Fruit fly (Drosophila melanogaster) whole organism, embryonic: ENCODE data around the gene CG6656.

Experiments used
- B-H2 ChIP-seq: fragments of 200-800 bp; sonication (Bioruptor generic); optimal IDR thresholded peaks from 2 replicates; lab custom pipeline; 2018; ENCODE audit warnings: missing biosample characterization, mild to moderate bottlenecking, missing genetic modification characterization
- CG10147 ChIP-seq: fragments of 200-800 bp; sonication (Bioruptor generic); optimal IDR thresholded peaks from 2 replicates; lab custom pipeline; 2019; ENCODE audit warnings: missing biosample characterization, mild to moderate bottlenecking, missing genetic modification characterization, moderate library complexity
- CG10462 ChIP-seq: fragments of 200-800 bp; sonication (Bioruptor generic); optimal IDR thresholded peaks from 2 replicates; lab custom pipeline; 2016; ENCODE audit warnings: missing biosample characterization, missing genetic modification characterization
- CG11093 ChIP-seq: fragments of 200-800 bp; sonication (Bioruptor generic); IDR thresholded peaks from 3 replicates; pipeline ENCODE4 v1.3.6; 2022; ENCODE audit warnings: missing biosample characterization, missing genetic modification characterization
- CG11456 ChIP-seq: fragments of 200-800 bp; sonication (Bioruptor generic); IDR thresholded peaks from 3 replicates; pipeline ENCODE4 v1.3.6; 2022; ENCODE audit warnings: missing biosample characterization, missing genetic modification characterization
- CG12104 ChIP-seq: fragments of 200-800 bp; sonication (Bioruptor generic); optimal IDR thresholded peaks from 3 replicates; lab custom pipeline; 2016; ENCODE audit warnings: missing biosample characterization, missing genetic modification characterization
- CG12744 ChIP-seq: fragments of 200-800 bp; sonication (Bioruptor generic); optimal IDR thresholded peaks from 2 replicates; lab custom pipeline; 2016; ENCODE audit warnings: missing biosample characterization, missing genetic modification characterization
- CG15601 ChIP-seq: fragments of 200-800 bp; sonication (Bioruptor generic); optimal IDR thresholded peaks from 3 replicates; lab custom pipeline; 2019; ENCODE audit warnings: missing biosample characterization, mild to moderate bottlenecking, missing genetic modification characterization, moderate library complexity
- CG16813 ChIP-seq: fragments of 200-800 bp; sonication (Bioruptor generic); IDR thresholded peaks from 3 replicates; pipeline ENCODE4 v1.3.6; 2022; ENCODE audit warnings: missing biosample characterization, missing genetic modification characterization; ENCODE audit not compliant: partially characterized antibody
- CG17829 ChIP-seq: fragments of 200-800 bp; optimal IDR thresholded peaks from 2 replicates; lab custom pipeline; 2019; ENCODE audit warnings: missing biosample characterization, mild to moderate bottlenecking, missing genetic modification characterization, moderate library complexity
- CG1792 ChIP-seq: fragments of 200-800 bp; sonication (Bioruptor generic); optimal IDR thresholded peaks from 2 replicates; lab custom pipeline; 2016; ENCODE audit warnings: missing biosample characterization, missing genetic modification characterization
- CG31441 ChIP-seq: fragments of 200-800 bp; sonication (Bioruptor generic); IDR thresholded peaks from 2 replicates; pipeline ENCODE4 v1.3.6; 2022; ENCODE audit warnings: missing biosample characterization, missing genetic modification characterization
- CG3163 ChIP-seq: fragments of 200-800 bp; sonication (Bioruptor generic); optimal IDR thresholded peaks from 3 replicates; lab custom pipeline; 2016; ENCODE audit warnings: missing biosample characterization, missing genetic modification characterization
- CG32532 ChIP-seq: fragments of 200-800 bp; sonication (Bioruptor generic); IDR thresholded peaks from 2 replicates; pipeline ENCODE4 v1.3.6; 2022; ENCODE audit warnings: missing biosample characterization, missing genetic modification characterization
- CG3726 ChIP-seq: fragments of 200-800 bp; sonication (Bioruptor generic); IDR thresholded peaks from 3 replicates; pipeline ENCODE4, ENCODE4 v1.3.6; 2022; ENCODE audit warnings: missing biosample characterization, missing genetic modification characterization
- CG4424 ChIP-seq: fragments of 200-800 bp; sonication (Bioruptor generic); optimal IDR thresholded peaks from 3 replicates; lab custom pipeline; 2016; ENCODE audit warnings: missing biosample characterization, missing genetic modification characterization
- CG4730 ChIP-seq: fragments of 200-800 bp; sonication (Bioruptor generic); IDR thresholded peaks from 2 replicates; pipeline ENCODE4 v1.3.6; 2022; ENCODE audit warnings: missing biosample characterization, missing genetic modification characterization
- CG7786 ChIP-seq: fragments of 200-800 bp; sonication (Bioruptor generic); optimal IDR thresholded peaks from 2 replicates; lab custom pipeline; 2016; ENCODE audit warnings: missing biosample characterization, missing genetic modification characterization
- CG8089 ChIP-seq: fragments of 200-800 bp; sonication (Bioruptor generic); optimal IDR thresholded peaks from 3 replicates; lab custom pipeline; 2016; ENCODE audit warnings: missing biosample characterization, missing genetic modification characterization
- CG8290 ChIP-seq, 3 experiments: fragments of 200-800 bp; sonication (Bioruptor generic); optimal IDR thresholded peaks; 2 replicates each; lab custom pipeline; 2016 to 2019; ENCODE audit warnings: missing biosample characterization in 3 of 3, missing genetic modification characterization in 3 of 3, mild to moderate bottlenecking in 2 of 3, moderate library complexity in 1 of 3
- CG9932 ChIP-seq: fragments of 200-800 bp; sonication (Bioruptor generic); IDR thresholded peaks from 2 replicates; pipeline ENCODE4 v1.3.6; 2022; ENCODE audit warnings: missing biosample characterization, missing genetic modification characterization
- CrebB ChIP-seq: fragments of 200-800 bp; sonication (Bioruptor generic); optimal IDR thresholded peaks from 3 replicates; lab custom pipeline; 2018; ENCODE audit warnings: missing biosample characterization, mild to moderate bottlenecking, missing genetic modification characterization
- Dbx ChIP-seq: fragments of 200-800 bp; sonication (Bioruptor generic); IDR thresholded peaks from 3 replicates; pipeline ENCODE4 v1.3.6; 2022; ENCODE audit warnings: missing biosample characterization, missing genetic modification characterization
- Dek ChIP-seq: fragments of 200-800 bp; sonication (Bioruptor generic); optimal IDR thresholded peaks from 3 replicates; lab custom pipeline; 2019; ENCODE audit warnings: missing biosample characterization, mild to moderate bottlenecking, missing genetic modification characterization, moderate library complexity
- Dip2 ChIP-seq: fragments of 200-800 bp; sonication (Bioruptor generic); IDR thresholded peaks from 2 replicates; pipeline ENCODE4 v1.3.6; 2022; ENCODE audit warnings: missing biosample characterization, missing genetic modification characterization
- Eip74EF ChIP-seq, 2 experiments: fragments of 200-800 bp in 1 of 2; fragments of >200 bp in 1 of 2; sonication (Bioruptor generic) in 1 of 2; optimal IDR thresholded peaks; 2 replicates each; lab custom pipeline; 2017 to 2019; ENCODE audit warnings: missing biosample characterization in 2 of 2, missing genetic modification characterization in 2 of 2, mild to moderate bottlenecking in 1 of 2, moderate library complexity in 1 of 2
- HmgD ChIP-seq: fragments of 200-800 bp; sonication (Bioruptor generic); optimal IDR thresholded peaks from 3 replicates; lab custom pipeline; 2016; ENCODE audit warnings: missing biosample characterization, missing genetic modification characterization
- Lim3 ChIP-seq: fragments of 200-800 bp; sonication (Bioruptor generic); IDR thresholded peaks from 2 replicates; pipeline ENCODE4 v1.3.6; 2022; ENCODE audit warnings: missing biosample characterization, missing genetic modification characterization
- Lpt ChIP-seq: fragments of >200 bp; optimal IDR thresholded peaks from 2 replicates; lab custom pipeline; 2018; ENCODE audit warnings: missing biosample characterization, missing genetic modification characterization
- Mes4 ChIP-seq: fragments of 200-800 bp; sonication (Bioruptor generic); optimal IDR thresholded peaks from 2 replicates; lab custom pipeline; 2016; ENCODE audit warnings: missing biosample characterization, missing genetic modification characterization
- Ptx1 ChIP-seq: fragments of 200-800 bp; sonication (Bioruptor generic); IDR thresholded peaks from 2 replicates; pipeline ENCODE4 v1.3.6; 2022; ENCODE audit warnings: missing biosample characterization, missing genetic modification characterization
- Ravus ChIP-seq: fragments of 200-800 bp; sonication (Bioruptor generic); IDR thresholded peaks from 2 replicates; pipeline ENCODE4 v1.3.6; 2022; ENCODE audit warnings: missing biosample characterization, missing genetic modification characterization
- Sin3A ChIP-seq: fragments of >200 bp; optimal IDR thresholded peaks from 2 replicates; lab custom pipeline; 2018
- YL-1 ChIP-seq: fragments of 200-800 bp; sonication (Bioruptor generic); optimal IDR thresholded peaks from 3 replicates; lab custom pipeline; 2017; ENCODE audit warnings: missing biosample characterization, mild to moderate bottlenecking, missing genetic modification characterization
- ab ChIP-seq: fragments of 200-800 bp; sonication (Bioruptor generic); optimal IDR thresholded peaks from 2 replicates; lab custom pipeline; 2016; ENCODE audit warnings: missing biosample characterization, missing genetic modification characterization
- amos ChIP-seq: fragments of 200-800 bp; sonication (Bioruptor generic); IDR thresholded peaks from 2 replicates; pipeline ENCODE4 v1.3.6; 2022; ENCODE audit warnings: missing biosample characterization, missing genetic modification characterization; ENCODE audit not compliant: partially characterized antibody
- ap ChIP-seq: fragments of 200-800 bp; sonication (Bioruptor generic); IDR thresholded peaks from 2 replicates; pipeline ENCODE4 v1.3.6; 2022; ENCODE audit warnings: missing biosample characterization, missing genetic modification characterization
- chm ChIP-seq: fragments of 200-800 bp; sonication (Bioruptor generic); IDR thresholded peaks from 2 replicates; pipeline ENCODE4 v1.3.6; 2022; ENCODE audit warnings: missing biosample characterization, missing genetic modification characterization
- dysf ChIP-seq: fragments of 200-800 bp; sonication (Bioruptor generic); IDR thresholded peaks from 3 replicates; pipeline ENCODE4 v1.3.6; 2022; ENCODE audit warnings: missing biosample characterization, missing genetic modification characterization
- fd3F ChIP-seq: fragments of 200-800 bp; sonication (Bioruptor generic); optimal IDR thresholded peaks from 2 replicates; lab custom pipeline; 2018; ENCODE audit warnings: missing biosample characterization, mild to moderate bottlenecking, missing genetic modification characterization, moderate library complexity
- gro ChIP-seq: fragments of 200-800 bp; sonication (Bioruptor generic); optimal IDR thresholded peaks from 2 replicates; lab custom pipeline; 2016; ENCODE audit warnings: missing biosample characterization, missing genetic modification characterization
- gsb ChIP-seq: fragments of 200-800 bp; sonication (Bioruptor generic); IDR thresholded peaks from 2 replicates; pipeline ENCODE4 v1.3.6; 2022; ENCODE audit warnings: missing biosample characterization, missing genetic modification characterization
- her ChIP-seq: fragments of 200-800 bp; sonication (Bioruptor generic); optimal IDR thresholded peaks from 2 replicates; lab custom pipeline; 2016; ENCODE audit warnings: missing biosample characterization, missing genetic modification characterization
- lmd ChIP-seq: fragments of 200-800 bp; sonication (Bioruptor generic); IDR thresholded peaks from 2 replicates; pipeline ENCODE4 v1.3.6; 2022; ENCODE audit warnings: missing biosample characterization, missing genetic modification characterization
- nerfin-1 ChIP-seq: fragments of 200-800 bp; sonication (Bioruptor generic); optimal IDR thresholded peaks from 3 replicates; lab custom pipeline; 2019; ENCODE audit warnings: missing biosample characterization, mild to moderate bottlenecking, missing genetic modification characterization, moderate library complexity
- pb ChIP-seq: fragments of 200-800 bp; sonication (Bioruptor generic); optimal IDR thresholded peaks from 3 replicates; lab custom pipeline; 2016; ENCODE audit warnings: missing biosample characterization, missing genetic modification characterization
- repo ChIP-seq: fragments of 200-800 bp; sonication (Bioruptor generic); optimal IDR thresholded peaks from 2 replicates; lab custom pipeline; 2016; ENCODE audit warnings: missing biosample characterization, missing genetic modification characterization
- shn ChIP-seq: fragments of 200-800 bp; sonication (Bioruptor generic); optimal IDR thresholded peaks from 3 replicates; lab custom pipeline; 2016; ENCODE audit warnings: missing biosample characterization, missing genetic modification characterization
- so ChIP-seq: fragments of 200-800 bp; sonication (Bioruptor generic); IDR thresholded peaks from 3 replicates; pipeline ENCODE4 v1.3.6; 2022; ENCODE audit warnings: missing biosample characterization, missing genetic modification characterization
- tgo ChIP-seq: fragments of 200-800 bp; sonication (Bioruptor generic); IDR thresholded peaks from 3 replicates; pipeline ENCODE4 v1.3.6; 2022; ENCODE audit warnings: missing biosample characterization, missing genetic modification characterization

Gene CG6656

DNA sequence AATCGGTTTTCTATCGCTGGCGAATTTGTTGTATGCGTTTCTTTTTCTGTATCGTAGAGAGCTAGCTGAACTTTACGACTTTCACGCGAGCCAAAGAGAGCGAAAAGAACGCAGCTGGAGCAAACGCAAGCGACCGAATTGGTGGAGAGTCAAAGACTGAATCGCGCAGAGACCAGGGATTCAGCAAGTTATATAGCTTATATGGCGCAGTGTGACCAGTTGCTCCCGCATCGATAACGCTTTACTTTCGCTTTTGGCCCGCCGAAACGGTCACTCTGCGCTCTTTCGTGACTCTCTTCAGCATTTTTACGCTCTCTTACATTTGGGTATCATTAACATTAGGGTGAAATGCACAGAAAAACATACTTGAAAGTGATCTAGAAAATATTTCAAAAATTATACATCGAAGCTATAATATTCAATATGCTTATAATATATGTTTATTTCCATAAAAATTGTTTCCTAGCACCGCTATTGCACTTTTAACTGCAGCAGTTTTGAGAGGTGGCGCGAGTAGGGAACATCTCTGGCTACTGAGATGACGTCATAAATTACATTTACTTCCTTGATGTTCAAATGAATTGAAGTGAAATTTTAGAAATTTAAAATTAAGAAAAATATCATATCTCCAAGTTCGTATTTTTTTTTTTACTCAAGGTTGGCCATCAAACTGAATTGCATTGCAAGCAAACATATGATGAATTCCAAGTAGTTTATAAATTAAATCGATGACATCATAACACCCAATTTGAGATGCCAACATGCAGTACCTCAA lies 18.8 kb upstream of the CG6656 start, which contains the start of gene glec (continued):
- peak; percentile 59; the same call in 1 of the 3 replicates for TF ChIP-seq so
- no peak for TF ChIP-seq CG11093 (GFP tag; lab: Robert Waterston, UW)
- TF ChIP-seq CG12104 (GFP tag; lab: Kevin White, UChicago): no peak
- TF ChIP-seq Dbx (GFP tag; lab: Robert Waterston, UW): peak; percentile 63; the same call in 1 of the 3 replicates
- TF ChIP-seq Lpt (GFP tag; lab: Kevin White, UChicago): no peak
- TF ChIP-seq CG11456 (GFP tag; lab: Robert Waterston, UW): 0 out of 3 replicates have a peak, but pooled peaks have one; percentile 37
- TF ChIP-seq dysf (GFP tag; lab: Robert Waterston, UW): no peak
- TF ChIP-seq nerfin-1 (tag; lab: Kevin White, UChicago): no peak
- no peak for TF ChIP-seq Ravus (GFP tag; lab: Robert Waterston, UW)
- peak; percentile 96 for TF ChIP-seq chm (GFP tag; lab: Robert Waterston, UW)
- peak; percentile 7 for TF ChIP-seq CG1792 (GFP tag; lab: Kevin White, UChicago)
- peak; percentile 32; the same call in 1 of the 2 replicates for TF ChIP-seq gsb (GFP tag; lab: Robert Waterston, UW)
- TF ChIP-seq CrebB (tag; lab: Kevin White, UChicago): peak; percentile 46
- TF ChIP-seq HmgD (GFP tag; lab: Kevin White, UChicago): peak; percentile 77
- no peak for TF ChIP-seq Sin3A
- TF ChIP-seq shn (GFP tag; lab: Kevin White, UChicago): no peak
- no peak for TF ChIP-seq CG4424 (GFP tag; lab: Kevin White, UChicago)
- TF ChIP-seq CG10462 (GFP tag; lab: Kevin White, UChicago): no peak
- peak; percentile 55 for TF ChIP-seq gro (GFP tag; lab: Kevin White, UChicago)
- TF ChIP-seq lmd: no peak; the same call in 1 of the 2 replicates
- peak; percentile 100 for TF ChIP-seq CG3163 (GFP tag; lab: Kevin White, UChicago)
- no peak for TF ChIP-seq CG3726
- TF ChIP-seq B-H2 (GFP tag; lab: Kevin White, UChicago): peak; percentile 8
- 0 out of 2 replicates have a peak, but pooled peaks have one; percentile 24 for TF ChIP-seq ap (GFP tag; lab: Robert Waterston, UW)
- peak; percentile 61 for TF ChIP-seq her (GFP tag; lab: Kevin White, UChicago)
- TF ChIP-seq CG12744 (GFP tag; lab: Kevin White, UChicago): no peak
- peak in 1 of 2 experiments; percentile 17 for TF ChIP-seq Eip74EF (GFP tag; optimal IDR thresholded peaks at IDR 0.05; lab: Kevin White, UChicago)
- TF ChIP-seq CG8089 (GFP tag; lab: Kevin White, UChicago): peak; percentile 11
- peak; percentile 0 for TF ChIP-seq repo
- TF ChIP-seq CG9932: peak; percentile 27; the same call in 1 of the 2 replicates
- TF ChIP-seq CG8290 (GFP tag; optimal IDR thresholded peaks at IDR 0.05; lab: Kevin White, UChicago): no peak
- TF ChIP-seq CG8290 (tag; optimal IDR thresholded peaks at IDR 0.05; lab: Kevin White, UChicago): peak in 1 of 2 experiments; percentile 89
- no peak for TF ChIP-seq CG15601
- peak; percentile 63 for TF ChIP-seq CG32532 (GFP tag; lab: Robert Waterston, UW)
- TF ChIP-seq amos (GFP tag; lab: Robert Waterston, UW): peak; percentile 49; the same call in 1 of the 2 replicates
- peak; percentile 28; the same call in 1 of the 2 replicates for TF ChIP-seq CG31441 (GFP tag; lab: Robert Waterston, UW)
- TF ChIP-seq Ptx1 (GFP tag; lab: Robert Waterston, UW): peak; percentile 23; the same call in 1 of the 2 replicates
- no peak for TF ChIP-seq CG4730 (GFP tag; lab: Robert Waterston, UW)
- TF ChIP-seq CG7786 (GFP tag; lab: Kevin White, UChicago): no peak
- peak; percentile 2 for TF ChIP-seq Dek (tag; lab: Kevin White, UChicago)
- no peak for TF ChIP-seq Mes4
- 0 out of 3 replicates have a peak, but pooled peaks have one; percentile 31 for TF ChIP-seq tgo (GFP tag; lab: Robert Waterston, UW)
- TF ChIP-seq CG10147 (GFP tag; lab: Kevin White, UChicago): no peak
- TF ChIP-seq pb (GFP tag; lab: Kevin White, UChicago): peak; percentile 36
- peak; percentile 50; the same call in 2 of the 3 replicates for TF ChIP-seq CG16813 (GFP tag; lab: Robert Waterston, UW)
- TF ChIP-seq YL-1 (GFP tag; lab: Kevin White, UChicago): peak; percentile 38
- TF ChIP-seq CG17829 (tag; lab: Kevin White, UChicago): peak; percentile 29
- TF ChIP-seq Lim3 (GFP tag; lab: Robert Waterston, UW): no peak
- TF ChIP-seq Dip2: no peak
- no peak for TF ChIP-seq ab (GFP tag; lab: Kevin White, UChicago)
- no peak for TF ChIP-seq fd3F (GFP tag; lab: Kevin White, UChicago)
